Fruit fly (Drosophila melanogaster): ENCODE measurements around the gene CG42788.

The CG42788 gene

dm6 chr3R:15128646-15129429, 2.9 kb downstream of the CG42788 start (continued):
- no peak for TF ChIP-seq wek (GFP tag; optimal IDR thresholded peaks at IDR 0.05)
- no peak for TF ChIP-seq ash1 (GFP tag; optimal IDR thresholded peaks at IDR 0.05)
- TF ChIP-seq nerfin-2 (GFP tag; IDR thresholded peaks at IDR 0.05; ENCODE audit: partially characterized antibody), result no peak
- peak in 1 of 2 experiments; percentile 34 for TF ChIP-seq Eip74EF (GFP tag; optimal IDR thresholded peaks at IDR 0.05)
- TF ChIP-seq Nf-YC (tag; optimal IDR thresholded peaks at IDR 0.05), result peak; percentile 43
- no peak for TF ChIP-seq lilli (GFP tag; optimal IDR thresholded peaks at IDR 0.05)
- TF ChIP-seq CG1024 (GFP tag; IDR thresholded peaks at IDR 0.05), result no peak
- peak; percentile 32; the same call in 1 of the 2 replicates for TF ChIP-seq CG14441 (GFP tag; IDR thresholded peaks at IDR 0.05)
- no peak for TF ChIP-seq cas (GFP tag; IDR thresholded peaks at IDR 0.05)
- peak in 1 of 2 experiments; percentile 7 for TF ChIP-seq bsh (GFP tag; optimal IDR thresholded peaks at IDR 0.05)
- peak; percentile 10 for TF ChIP-seq CG10654 (GFP tag; optimal IDR thresholded peaks at IDR 0.05)
- no peak for TF ChIP-seq inv (GFP tag; IDR thresholded peaks at IDR 0.05; ENCODE audit: partially characterized antibody)
- TF ChIP-seq CG17612 (GFP tag; IDR thresholded peaks at IDR 0.05), result no peak
- TF ChIP-seq dimm (GFP tag; IDR thresholded peaks at IDR 0.05), result no peak
- TF ChIP-seq CG4820 (GFP tag; optimal IDR thresholded peaks at IDR 0.05), result no peak
- no peak for TF ChIP-seq ssp (GFP tag; IDR thresholded peaks at IDR 0.05)
- no peak for TF ChIP-seq tll (GFP tag; optimal IDR thresholded peaks at IDR 0.05)
- TF ChIP-seq vfl (GFP tag; optimal IDR thresholded peaks at IDR 0.05), result no peak
- TF ChIP-seq usp (GFP tag; optimal IDR thresholded peaks at IDR 0.05), result no peak
- no peak for TF ChIP-seq CG7745 (tag; optimal IDR thresholded peaks at IDR 0.05)
- no peak for TF ChIP-seq kah (GFP tag; optimal IDR thresholded peaks at IDR 0.05)
- TF ChIP-seq fd3F (GFP tag; optimal IDR thresholded peaks at IDR 0.05), result no peak
- no peak for TF ChIP-seq bigmax (GFP tag; optimal IDR thresholded peaks at IDR 0.05)
- TF ChIP-seq exex (tag; optimal IDR thresholded peaks at IDR 0.05), result no peak
- no peak for TF ChIP-seq lov (optimal IDR thresholded peaks at IDR 0.05)
- peak; percentile 43; the same call in 1 of the 3 replicates for TF ChIP-seq lov (GFP tag; IDR thresholded peaks at IDR 0.05)
- no peak for TF ChIP-seq CG14050 (GFP tag; IDR thresholded peaks at IDR 0.05)
- no peak for TF ChIP-seq dan (GFP tag; IDR thresholded peaks at IDR 0.05)
- no peak for TF ChIP-seq CG14710 (tag; optimal IDR thresholded peaks at IDR 0.05)
- 0 out of 2 replicates have a peak, but pooled peaks have one; percentile 5 for TF ChIP-seq CG31224 (GFP tag; IDR thresholded peaks at IDR 0.05)
- peak in 1 of 2 experiments; percentile 33 for TF ChIP-seq dpn (GFP tag; optimal IDR thresholded peaks at IDR 0.05)
- no peak for TF ChIP-seq ac (GFP tag; optimal IDR thresholded peaks at IDR 0.05)
- TF ChIP-seq Xrp1 (GFP tag; IDR thresholded peaks at IDR 0.05), result peak; percentile 22; the same call in 1 of the 2 replicates
- TF ChIP-seq aop (GFP tag; IDR thresholded peaks at IDR 0.05), result no peak
- TF ChIP-seq CG7271 (tag; optimal IDR thresholded peaks at IDR 0.05), result no peak
- peak; percentile 70 for TF ChIP-seq CG6175 (GFP tag; IDR thresholded peaks at IDR 0.05)
- TF ChIP-seq prd (optimal IDR thresholded peaks at IDR 0.05), result no peak
- TF ChIP-seq prd (GFP tag; IDR thresholded peaks at IDR 0.05), result no peak; the same call in 2 of the 3 replicates
- peak; percentile 24 for TF ChIP-seq Dek (tag; optimal IDR thresholded peaks at IDR 0.05)
- no peak for TF ChIP-seq CG13624 (GFP tag; optimal IDR thresholded peaks at IDR 0.05)
- TF ChIP-seq CG11723 (GFP tag; optimal IDR thresholded peaks at IDR 0.05), result no peak
- no peak for TF ChIP-seq CG12155 (GFP tag; optimal IDR thresholded peaks at IDR 0.05)
- no peak for TF ChIP-seq Optix (GFP tag; IDR thresholded peaks at IDR 0.05)
- no peak for TF ChIP-seq tup (GFP tag; optimal IDR thresholded peaks at IDR 0.05)
- TF ChIP-seq CG11560 (tag; IDR thresholded peaks at IDR 0.05), result no peak
- peak; percentile 70 for TF ChIP-seq CG31441 (GFP tag; IDR thresholded peaks at IDR 0.05)
- TF ChIP-seq NFAT (GFP tag; IDR thresholded peaks at IDR 0.05), result 0 out of 2 replicates have a peak, but pooled peaks have one; percentile 30
- TF ChIP-seq repo (GFP tag; optimal IDR thresholded peaks at IDR 0.05), result no peak
- TF ChIP-seq fru (optimal IDR thresholded peaks at IDR 0.05), result no peak
- TF ChIP-seq Kr (GFP tag; optimal IDR thresholded peaks at IDR 0.05), result no peak
